Fruit fly (Drosophila melanogaster) whole organism, pupa: ENCODE data around the gene CG7739.

Experiments
- CG10348 ChIP-seq: fragments of 200-800 bp; sonication (Bioruptor generic); IDR thresholded peaks from 2 replicates; pipeline ENCODE4 v1.3.6; 2022; ENCODE audit warnings: missing biosample characterization, missing genetic modification characterization
- CG12605 ChIP-seq: fragments of 200-800 bp; sonication (Bioruptor generic); IDR thresholded peaks from 2 replicates; pipeline ENCODE4 v1.3.6; 2022; ENCODE audit warnings: missing biosample characterization, missing genetic modification characterization
- CG13204 ChIP-seq: fragments of 200-800 bp; sonication (Bioruptor generic); optimal IDR thresholded peaks from 2 replicates; lab custom pipeline; 2018; ENCODE audit warnings: missing biosample characterization, mild to moderate bottlenecking, missing genetic modification characterization, moderate library complexity
- CG14655 ChIP-seq: fragments of 200-800 bp; sonication (Bioruptor generic); optimal IDR thresholded peaks from 3 replicates; lab custom pipeline; 2017; ENCODE audit warnings: mild to moderate bottlenecking, missing biosample characterization, missing genetic modification reagents, missing genetic modification characterization
- CG15710 ChIP-seq: fragments of 200-800 bp; sonication (Bioruptor generic); optimal IDR thresholded peaks from 2 replicates; lab custom pipeline; 2018; ENCODE audit warnings: missing biosample characterization, mild to moderate bottlenecking, missing genetic modification characterization, moderate library complexity
- CG17806 ChIP-seq: fragments of 200-800 bp; sonication (Bioruptor generic); optimal IDR thresholded peaks from 2 replicates; lab custom pipeline; 2018; ENCODE audit warnings: missing biosample characterization, mild to moderate bottlenecking, missing genetic modification characterization, moderate library complexity
- CG32121 ChIP-seq: fragments of 200-800 bp; sonication (Bioruptor generic); IDR thresholded peaks from 2 replicates; pipeline ENCODE4 v1.3.6; 2022; ENCODE audit warnings: missing biosample characterization, missing genetic modification characterization
- CG34367 ChIP-seq: fragments of 200-800 bp; sonication (Bioruptor generic); optimal IDR thresholded peaks from 2 replicates; lab custom pipeline; 2018; ENCODE audit warnings: missing biosample characterization, mild to moderate bottlenecking, missing genetic modification characterization
- CG4496 ChIP-seq: fragments of 200-800 bp; sonication (Bioruptor generic); IDR thresholded peaks from 3 replicates; pipeline ENCODE4 v1.3.6; 2022; ENCODE audit warnings: missing biosample characterization, missing genetic modification characterization
- CG8159 ChIP-seq: fragments of 200-800 bp; sonication (Bioruptor generic); optimal IDR thresholded peaks from 3 replicates; lab custom pipeline; 2018; ENCODE audit warnings: missing biosample characterization, mild to moderate bottlenecking, missing genetic modification characterization, moderate library complexity
- CG8301 ChIP-seq: fragments of 200-800 bp; sonication (Bioruptor generic); optimal IDR thresholded peaks from 2 replicates; lab custom pipeline; 2018; ENCODE audit warnings: missing biosample characterization, mild to moderate bottlenecking, missing genetic modification characterization
- CG9948 ChIP-seq: fragments of 200-800 bp; sonication (Bioruptor generic); optimal IDR thresholded peaks from 2 replicates; lab custom pipeline; 2018; ENCODE audit warnings: missing biosample characterization, mild to moderate bottlenecking, missing genetic modification characterization, moderate library complexity
- D1 ChIP-seq: fragments of 200-800 bp; sonication (Bioruptor generic); optimal IDR thresholded peaks from 2 replicates; lab custom pipeline; 2018; ENCODE audit warnings: missing biosample characterization, mild to moderate bottlenecking, missing genetic modification characterization, moderate library complexity
- EcR ChIP-seq: fragments of 200-800 bp; sonication (Bioruptor generic); optimal IDR thresholded peaks from 3 replicates; lab custom pipeline; 2019; ENCODE audit warnings: missing biosample characterization, missing genetic modification characterization, mild to moderate bottlenecking, moderate library complexity, missing genetic modification reagents
- Ets98B ChIP-seq: fragments of 200-800 bp; sonication (Bioruptor generic); IDR thresholded peaks from 2 replicates; pipeline ENCODE4 v1.3.6; 2022; ENCODE audit warnings: missing biosample characterization, missing genetic modification characterization
- Pif1A ChIP-seq: fragments of 200-800 bp; sonication (Bioruptor generic); optimal IDR thresholded peaks from 3 replicates; lab custom pipeline; 2016; ENCODE audit warnings: missing biosample characterization, missing genetic modification characterization
- Pif1B ChIP-seq: fragments of 200-800 bp; sonication (Bioruptor generic); optimal IDR thresholded peaks from 3 replicates; lab custom pipeline; 2016; ENCODE audit warnings: missing biosample characterization, missing genetic modification characterization
- Snoo ChIP-seq: fragments of 200-800 bp; sonication (Bioruptor generic); optimal IDR thresholded peaks from 3 replicates; lab custom pipeline; 2017; ENCODE audit warnings: missing biosample characterization, mild to moderate bottlenecking, missing genetic modification characterization, inconsistent platforms
- fd96Ca ChIP-seq: fragments of 200-800 bp; sonication (Bioruptor generic); IDR thresholded peaks from 3 replicates; pipeline ENCODE4 v1.3.6; 2022; ENCODE audit warnings: missing biosample characterization, missing genetic modification characterization
- gl ChIP-seq: fragments of 200-800 bp; sonication (Bioruptor generic); optimal IDR thresholded peaks from 2 replicates; lab custom pipeline; 2018; ENCODE audit warnings: missing biosample characterization, mild to moderate bottlenecking, missing genetic modification characterization
- rn ChIP-seq: fragments of 200-800 bp; sonication (Bioruptor generic); IDR thresholded peaks from 2 replicates; pipeline ENCODE4 v1.3.6; 2022; ENCODE audit warnings: missing biosample characterization, missing genetic modification characterization

Gene CG7739

dm6 chr3L:15597945-15598344, 35.1 kb upstream of the CG7739 start:
- peak; percentile 7 for TF ChIP-seq EcR
- TF ChIP-seq CG10348 (GFP tag; lab: Robert Waterston, UW): no peak

- TF ChIP-seq EcR: peak; percentile 40
- peak; percentile 14 for TF ChIP-seq gl
- TF ChIP-seq CG9948: no peak
Observed at dm6 chr3L:15597037-15597785, 34.3 kb upstream of the CG7739 start.

- no peak for TF ChIP-seq gl
- TF ChIP-seq Pif1B (GFP tag; lab: Kevin White, UChicago): peak; percentile 26
- peak; percentile 38 for TF ChIP-seq CG15710 (tag; lab: Kevin White, UChicago)
- no peak for TF ChIP-seq D1 (tag; lab: Kevin White, UChicago)
- TF ChIP-seq CG4496 (GFP tag; lab: Robert Waterston, UW): peak; percentile 30; the same call in 2 of the 3 replicates
- peak; percentile 22 for TF ChIP-seq CG14655 (GFP tag; lab: Kevin White, UChicago)
- TF ChIP-seq CG8301 (tag; lab: Kevin White, UChicago): no peak
- TF ChIP-seq Pif1A (GFP tag; lab: Kevin White, UChicago): peak; percentile 51
- 0 out of 2 replicates have a peak, but pooled peaks have one; percentile 13 for TF ChIP-seq Ets98B (GFP tag; lab: Robert Waterston, UW)
- peak; percentile 25 for TF ChIP-seq CG34367
- no peak for TF ChIP-seq rn (GFP tag; lab: Robert Waterston, UW)
- peak; percentile 57 for TF ChIP-seq CG8159
- TF ChIP-seq CG9948: peak; percentile 32
- TF ChIP-seq EcR: no peak
- TF ChIP-seq CG13204: no peak
- peak; percentile 64 for TF ChIP-seq CG17806 (tag; lab: Kevin White, UChicago)
Observed at dm6 chr3L:15595980-15596379, 33.1 kb upstream of the CG7739 start.

- no peak for TF ChIP-seq CG14655 (GFP tag; lab: Kevin White, UChicago)
- TF ChIP-seq CG4496 (GFP tag; lab: Robert Waterston, UW): no peak
- TF ChIP-seq EcR: no peak
- peak; percentile 30 for TF ChIP-seq Pif1A (GFP tag; lab: Kevin White, UChicago)
- TF ChIP-seq CG9948: peak; percentile 2
- no peak for TF ChIP-seq rn (GFP tag; lab: Robert Waterston, UW)
- TF ChIP-seq CG13204: no peak
- no peak for TF ChIP-seq CG12605
- no peak for TF ChIP-seq CG32121
- no peak for TF ChIP-seq CG8301 (tag; lab: Kevin White, UChicago)
- no peak for TF ChIP-seq Pif1B (GFP tag; lab: Kevin White, UChicago)
- TF ChIP-seq CG34367: peak; percentile 16
- TF ChIP-seq CG15710 (tag; lab: Kevin White, UChicago): peak; percentile 6
- TF ChIP-seq gl: no peak
- TF ChIP-seq Snoo (tag; lab: Kevin White, UChicago): no peak
- no peak for TF ChIP-seq fd96Ca (GFP tag; lab: Robert Waterston, UW)
- TF ChIP-seq Ets98B (GFP tag; lab: Robert Waterston, UW): no peak
- no peak for TF ChIP-seq CG10348 (GFP tag; lab: Robert Waterston, UW)
- peak; percentile 47 for TF ChIP-seq CG8159
- no peak for TF ChIP-seq CG17806 (tag; lab: Kevin White, UChicago)
- no peak for TF ChIP-seq D1 (tag; lab: Kevin White, UChicago)
Observed at dm6 chr3L:15595175-15595724, 32.4 kb upstream of the CG7739 start.

dm6 chr3L:15594093-15594653, 31.3 kb upstream of the CG7739 start:
- TF ChIP-seq Pif1B (GFP tag; lab: Kevin White, UChicago) (no peak), CG32121 (no peak), CG13204 (no peak), CG14655 (GFP tag; lab: Kevin White, UChicago) (no peak), CG10348 (GFP tag; lab: Robert Waterston, UW) (no peak), CG17806 (tag; lab: Kevin White, UChicago) (no peak), CG8159 (no peak), CG9948 (no peak), EcR (peak; percentile 45), gl (no peak), CG4496 (GFP tag; lab: Robert Waterston, UW) (0 out of 3 replicates have a peak, but pooled peaks have one; percentile 36), fd96Ca (GFP tag; lab: Robert Waterston, UW) (0 out of 3 replicates have a peak, but pooled peaks have one; percentile 26), CG12605 (no peak), CG8301 (tag; lab: Kevin White, UChicago) (no peak), Pif1A (GFP tag; lab: Kevin White, UChicago) (no peak), rn (GFP tag; lab: Robert Waterston, UW) (no peak), Snoo (tag; lab: Kevin White, UChicago) (no peak), CG34367 (no peak), Ets98B (GFP tag; lab: Robert Waterston, UW) (no peak), D1 (tag; lab: Kevin White, UChicago) (no peak), CG15710 (tag; lab: Kevin White, UChicago) (no peak)

dm6 chr3L:15593399-15593798, 30.5 kb upstream of the CG7739 start:
- TF ChIP-seq CG17806 (tag; lab: Kevin White, UChicago) (no peak), CG12605 (peak; percentile 95), fd96Ca (GFP tag; lab: Robert Waterston, UW) (no peak), Ets98B (GFP tag; lab: Robert Waterston, UW) (0 out of 2 replicates have a peak, but pooled peaks have one; percentile 2)
